Worm (Caenorhabditis elegans) whole organism, late embryonic: ENCODE data around the gene rabs-5.

Experiments used
- C08G9.2 ChIP-seq: sonication (generic microtip); optimal IDR thresholded peaks from 2 replicates; lab custom pipeline; 2016; ENCODE audit warnings: mild to moderate bottlenecking, missing genetic modification characterization, moderate library complexity, missing compliant biosample characterization
- C38D4.7 ChIP-seq: fragments of 200-800 bp; sonication (Bioruptor generic); optimal IDR thresholded peaks from 2 replicates; lab custom pipeline; 2018; ENCODE audit warnings: mild to moderate bottlenecking, missing genetic modification characterization, moderate library complexity, missing compliant biosample characterization
- K09A11.1 ChIP-seq: sonication (generic microtip); optimal IDR thresholded peaks from 2 replicates; lab custom pipeline; 2017; ENCODE audit warnings: antibody characterized with exemption, mild to moderate bottlenecking, missing genetic modification characterization, missing compliant biosample characterization; ENCODE audit not compliant: insufficient read depth
- T23F11.4 ChIP-seq: fragments of 200-800 bp; sonication (Bioruptor generic); optimal IDR thresholded peaks from 2 replicates; lab custom pipeline; 2018; ENCODE audit warnings: mild to moderate bottlenecking, missing genetic modification characterization, missing compliant biosample characterization
- ahr-1 ChIP-seq: sonication (generic microtip); optimal IDR thresholded peaks from 2 replicates; lab custom pipeline; 2016; ENCODE audit warnings: missing genetic modification characterization, missing compliant biosample characterization
- ama-1 ChIP-seq: fragments of 150-350 bp; optimal IDR thresholded peaks from 2 replicates; lab custom pipeline; 2014
- ceh-18 ChIP-seq: sonication (generic microtip); optimal IDR thresholded peaks from 2 replicates; lab custom pipeline; 2016; ENCODE audit warnings: missing genetic modification characterization, missing compliant biosample characterization
- ceh-22 ChIP-seq: sonication (generic microtip); optimal IDR thresholded peaks from 2 replicates; lab custom pipeline; 2017; ENCODE audit warnings: missing biosample characterization, missing genetic modification characterization
- ceh-30 ChIP-seq: fragments of 150-350 bp; optimal IDR thresholded peaks from 2 replicates; lab custom pipeline; 2014; ENCODE audit warnings: missing biosample characterization, missing genetic modification characterization
- ceh-31 ChIP-seq: sonication (generic microtip); optimal IDR thresholded peaks from 2 replicates; lab custom pipeline; 2016; ENCODE audit warnings: missing genetic modification characterization, missing compliant biosample characterization
- ceh-34 ChIP-seq: sonication (generic microtip); optimal IDR thresholded peaks from 2 replicates; lab custom pipeline; 2016; ENCODE audit warnings: mild to moderate bottlenecking, missing genetic modification characterization, missing compliant biosample characterization
- ceh-48 ChIP-seq: sonication (generic microtip); optimal IDR thresholded peaks from 2 replicates; lab custom pipeline; 2016; ENCODE audit warnings: missing genetic modification characterization, inconsistent platforms, missing compliant biosample characterization
- che-1 ChIP-seq: sonication (generic microtip); optimal IDR thresholded peaks from 2 replicates; lab custom pipeline; 2016; ENCODE audit warnings: mild to moderate bottlenecking, missing genetic modification characterization, missing compliant biosample characterization
- dmd-4 ChIP-seq: sonication (generic microtip); optimal IDR thresholded peaks from 2 replicates; lab custom pipeline; 2016; ENCODE audit warnings: borderline replicate concordance, missing genetic modification characterization, missing compliant biosample characterization
- dve-1 ChIP-seq: sonication (generic microtip); optimal IDR thresholded peaks from 2 replicates; lab custom pipeline; 2017; ENCODE audit warnings: antibody characterized with exemption, mild to moderate bottlenecking, missing genetic modification characterization, missing compliant biosample characterization
- elt-2 ChIP-seq: sonication (generic microtip); optimal IDR thresholded peaks from 2 replicates; lab custom pipeline; 2016; ENCODE audit warnings: missing genetic modification reagents, missing genetic modification characterization, missing compliant biosample characterization
- ets-4 ChIP-seq: sonication (generic microtip); optimal IDR thresholded peaks from 2 replicates; lab custom pipeline; 2016; ENCODE audit warnings: missing genetic modification characterization, missing compliant biosample characterization
- fax-1 ChIP-seq: sonication (generic microtip); optimal IDR thresholded peaks from 2 replicates; lab custom pipeline; 2016; ENCODE audit warnings: missing genotype, missing genetic modification characterization, missing compliant biosample characterization
- fkh-10 ChIP-seq: fragments of 150-350 bp; optimal IDR thresholded peaks from 2 replicates; lab custom pipeline; 2014; ENCODE audit warnings: missing biosample characterization, missing genetic modification reagents, missing genetic modification characterization
- fkh-6 ChIP-seq: sonication (generic microtip); optimal IDR thresholded peaks from 2 replicates; lab custom pipeline; 2016; ENCODE audit warnings: missing genetic modification characterization, missing compliant biosample characterization
- gmeb-2 ChIP-seq: sonication (generic microtip); optimal IDR thresholded peaks from 2 replicates; lab custom pipeline; 2016; ENCODE audit warnings: missing genetic modification characterization, inconsistent platforms, missing compliant biosample characterization
- hlh-13 ChIP-seq: fragments of 200-800 bp; sonication (Bioruptor generic); optimal IDR thresholded peaks from 2 replicates; lab custom pipeline; 2018; ENCODE audit warnings: mild to moderate bottlenecking, missing genetic modification characterization, missing compliant biosample characterization
- hlh-15 ChIP-seq: sonication (generic microtip); optimal IDR thresholded peaks from 2 replicates; lab custom pipeline; 2016; ENCODE audit warnings: missing genetic modification characterization, missing compliant biosample characterization
- hlh-8 ChIP-seq: sonication (generic microtip); optimal IDR thresholded peaks from 2 replicates; lab custom pipeline; 2016; ENCODE audit warnings: missing genotype, missing genetic modification characterization, missing compliant biosample characterization
- lim-6 ChIP-seq: sonication (generic microtip); optimal IDR thresholded peaks from 2 replicates; lab custom pipeline; 2016; ENCODE audit warnings: missing genetic modification characterization, missing compliant biosample characterization
- lin-11 ChIP-seq: fragments of 200-800 bp; sonication (Bioruptor generic); optimal IDR thresholded peaks from 2 replicates; lab custom pipeline; 2018; ENCODE audit warnings: mild to moderate bottlenecking, missing genetic modification characterization, missing compliant biosample characterization
- nhr-232 ChIP-seq: sonication (generic microtip); optimal IDR thresholded peaks from 2 replicates; lab custom pipeline; 2016; ENCODE audit warnings: missing genetic modification characterization, missing compliant biosample characterization
- odd-2 ChIP-seq: sonication (generic microtip); optimal IDR thresholded peaks from 2 replicates; lab custom pipeline; 2017; ENCODE audit warnings: antibody characterized with exemption, mild to moderate bottlenecking, missing genetic modification characterization, missing compliant biosample characterization
- pat-9 ChIP-seq: fragments of 200-800 bp; sonication (Bioruptor generic); optimal IDR thresholded peaks from 2 replicates; lab custom pipeline; 2018; ENCODE audit warnings: mild to moderate bottlenecking, missing genetic modification characterization, moderate library complexity, missing compliant biosample characterization
- pax-1 ChIP-seq: fragments of 150-350 bp; optimal IDR thresholded peaks from 2 replicates; lab custom pipeline; 2014; ENCODE audit warnings: missing biosample characterization, missing genetic modification characterization
- pha-2 ChIP-seq: sonication (generic microtip); optimal IDR thresholded peaks from 2 replicates; lab custom pipeline; 2017; ENCODE audit warnings: mild to moderate bottlenecking, missing genetic modification characterization, missing compliant biosample characterization
- pqm-1 ChIP-seq: sonication (generic microtip); optimal IDR thresholded peaks from 2 replicates; lab custom pipeline; 2016; ENCODE audit warnings: missing genetic modification characterization, missing compliant biosample characterization
- pros-1 ChIP-seq: fragments of 150-350 bp; optimal IDR thresholded peaks from 2 replicates; lab custom pipeline; 2014; ENCODE audit warnings: missing biosample characterization, missing genetic modification reagents, missing genetic modification characterization
- sdc-2 ChIP-seq: sonication (generic microtip); optimal IDR thresholded peaks from 2 replicates; lab custom pipeline; 2016; ENCODE audit warnings: missing genotype, missing genetic modification characterization, missing compliant biosample characterization
- sox-4 ChIP-seq: sonication (generic microtip); optimal IDR thresholded peaks from 2 replicates; lab custom pipeline; 2017; ENCODE audit warnings: mild to moderate bottlenecking, missing genetic modification characterization, inconsistent platforms, missing compliant biosample characterization
- tbx-2 ChIP-seq: sonication (generic microtip); optimal IDR thresholded peaks from 2 replicates; lab custom pipeline; 2016; ENCODE audit warnings: missing genetic modification characterization, missing compliant biosample characterization
- unc-3 ChIP-seq, 2 experiments: fragments of 200-800 bp in 1 of 2; sonication (Bioruptor generic) in 1 of 2; sonication (generic microtip) in 1 of 2; conservative IDR thresholded peaks in 1 of 2; optimal IDR thresholded peaks in 1 of 2; 2 replicates each; pipeline versions ENCODE4 v1.3.6 to Lab custom; 2016 to 2022; ENCODE audit warnings: missing compliant biosample characterization in 2 of 2, missing genetic modification characterization in 2 of 2, missing genetic modification reagents in 1 of 2
- unc-42 ChIP-seq: sonication (generic microtip); optimal IDR thresholded peaks from 2 replicates; lab custom pipeline; 2016; ENCODE audit warnings: missing genotype, missing genetic modification characterization, missing compliant biosample characterization
- unc-55 ChIP-seq: sonication (generic microtip); optimal IDR thresholded peaks from 2 replicates; lab custom pipeline; 2017; ENCODE audit warnings: missing biosample characterization, missing genetic modification reagents, missing genetic modification characterization
- zip-5 ChIP-seq: sonication (generic microtip); optimal IDR thresholded peaks from 2 replicates; lab custom pipeline; 2016; ENCODE audit warnings: missing genetic modification characterization, missing compliant biosample characterization

Gene rabs-5

DNA sequence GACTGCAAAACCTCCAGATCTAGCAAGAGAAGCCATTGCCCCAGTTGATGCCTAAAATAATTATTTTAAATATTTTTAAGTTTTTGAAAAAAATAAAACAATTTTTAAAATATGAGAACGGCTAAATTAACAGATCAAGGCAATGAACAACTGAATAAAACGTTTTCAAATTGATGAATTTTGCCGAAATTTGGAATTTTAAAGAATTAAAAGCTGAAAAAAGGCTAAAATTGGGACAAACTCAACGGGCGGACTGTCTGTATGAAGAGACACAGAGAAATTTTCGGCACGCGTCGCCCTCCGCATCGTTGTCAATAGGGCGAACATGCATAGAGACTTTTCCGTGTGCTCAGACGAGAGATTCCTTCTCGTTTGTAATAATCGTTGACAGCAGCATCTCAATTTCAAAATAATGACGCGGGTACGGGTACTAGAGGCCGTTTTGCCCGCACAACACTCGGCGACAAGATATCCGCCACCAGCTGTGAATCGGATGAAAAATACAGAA, 28.7 kb upstream of the rabs-5 start, which contains the start of the genes isp-1 and islo-1 (continued):
- TF ChIP-seq ceh-48 (tag; lab: Kevin White, UChicago) (no peak), ahr-1 (tag; lab: Kevin White, UChicago) (no peak), K09A11.1 (tag; lab: Kevin White, UChicago) (no peak), odd-2 (no peak), ceh-31 (tag; lab: Kevin White, UChicago) (peak; percentile 55), fkh-6 (no peak), dmd-4 (tag; lab: Kevin White, UChicago) (no peak), che-1 (tag; lab: Kevin White, UChicago) (no peak), unc-55 (GFP tag; lab: Kevin White, UChicago) (peak; percentile 17), sdc-2 (tag; lab: Kevin White, UChicago) (no peak), dve-1 (tag; lab: Kevin White, UChicago) (no peak), ceh-34 (tag; lab: Kevin White, UChicago) (peak; percentile 34)
- TF ChIP-seq, all 69 proteins: peak for 11

DNA sequence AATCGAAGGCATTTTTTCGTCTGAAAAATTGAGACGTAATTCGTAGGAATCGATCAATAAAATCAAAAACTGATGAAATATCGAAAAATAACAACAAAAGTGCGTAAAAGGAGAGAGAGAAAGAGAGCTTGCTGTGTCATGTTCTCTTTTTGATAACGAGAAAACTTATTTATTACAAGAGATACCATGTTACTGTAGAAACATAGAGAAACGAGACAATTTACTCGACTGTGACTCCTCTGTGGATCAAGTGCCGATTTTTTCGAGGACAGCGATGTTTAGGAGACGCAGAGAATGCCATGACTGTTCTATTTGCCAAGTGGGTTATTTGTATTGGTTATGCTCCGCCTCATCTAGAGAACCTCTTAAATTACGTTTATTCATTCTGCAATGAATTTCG, 26.1 kb upstream of the rabs-5 start, which contains the start of gene sph-1:
Gene sph-1, minus strand, starts transcription at position 23 of the 400 bp plus-strand sequence.
- TF ChIP-seq pha-2 (tag; lab: Kevin White, UChicago) (no peak), gmeb-2 (tag; lab: Kevin White, UChicago) (no peak), pros-1 (tag; lab: Kevin White, UChicago) (no peak), lin-11 (no peak), ets-4 (tag; lab: Kevin White, UChicago) (no peak), pqm-1 (tag; lab: Kevin White, UChicago) (no peak), zip-5 (tag; lab: Kevin White, UChicago) (no peak), ceh-18 (tag; lab: Kevin White, UChicago) (no peak), dmd-4 (tag; lab: Kevin White, UChicago) (no peak), unc-42 (tag; lab: Kevin White, UChicago) (no peak), sox-4 (no peak), elt-2 (tag; lab: Kevin White, UChicago) (peak; percentile 58), fax-1 (no peak), nhr-232 (tag; lab: Kevin White, UChicago) (no peak), pax-1 (tag; lab: Kevin White, UChicago) (peak; percentile 74), pat-9 (no peak), lim-6 (no peak), dve-1 (tag; lab: Kevin White, UChicago) (peak; percentile 31), unc-3 (GFP tag; conservative IDR thresholded peaks at IDR 0.05; lab: Robert Waterston, UW) (no peak), unc-3 (tag; optimal IDR thresholded peaks at IDR 0.05; lab: Kevin White, UChicago) (no peak), hlh-13 (no peak)

DNA sequence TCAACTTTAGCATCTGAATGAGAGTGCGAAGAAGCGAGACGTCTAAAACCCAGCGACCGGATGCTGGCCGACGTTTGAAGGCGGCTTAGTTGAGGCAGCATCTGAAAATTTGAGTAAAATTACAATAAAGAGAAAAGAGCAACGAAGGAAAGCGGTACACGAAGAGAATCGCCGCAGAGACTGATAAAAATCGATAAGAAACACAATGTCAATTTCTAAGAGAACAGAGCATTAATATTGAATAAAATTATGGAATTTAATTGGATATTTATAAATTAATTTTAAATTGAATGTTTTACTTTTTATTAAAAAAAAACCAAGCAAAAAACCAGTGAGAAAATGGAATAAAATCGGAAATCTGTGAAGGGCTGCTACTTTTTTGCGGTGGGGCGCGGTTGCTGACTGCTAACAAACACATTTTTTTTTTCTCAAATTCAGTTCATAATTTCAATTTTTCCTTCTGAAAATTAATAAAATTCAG, 22.8 kb upstream of the rabs-5 start, which contains the start of the genes ndub-11 and moc-3:
Gene ndub-11, minus strand, starts transcription at position 101 of the 481 bp plus-strand sequence.
Gene moc-3, plus strand, starts transcription at position 431 of the 481 bp plus-strand sequence.
- no peak for TF ChIP-seq T23F11.4 (GFP tag; lab: Kevin White, UChicago)
- TF ChIP-seq ama-1 = no peak
- TF ChIP-seq unc-55 (GFP tag; lab: Kevin White, UChicago) = no peak
- TF ChIP-seq hlh-8 (tag; lab: Kevin White, UChicago) = no peak
- no peak for TF ChIP-seq tbx-2 (tag; lab: Kevin White, UChicago)
- no peak for TF ChIP-seq odd-2
- TF ChIP-seq pros-1 (tag; lab: Kevin White, UChicago) = no peak
- TF ChIP-seq fkh-10 = no peak
- no peak for TF ChIP-seq dve-1 (tag; lab: Kevin White, UChicago)
- no peak for TF ChIP-seq dmd-4 (tag; lab: Kevin White, UChicago)
- no peak for TF ChIP-seq C38D4.7
- TF ChIP-seq hlh-15 (tag; lab: Kevin White, UChicago) = no peak
- no peak for TF ChIP-seq K09A11.1 (tag; lab: Kevin White, UChicago)
- no peak for TF ChIP-seq ceh-22 (tag; lab: Kevin White, UChicago)
- TF ChIP-seq C08G9.2 (tag; lab: Kevin White, UChicago) = no peak
- no peak for TF ChIP-seq ets-4 (tag; lab: Kevin White, UChicago)
- no peak for TF ChIP-seq pqm-1 (tag; lab: Kevin White, UChicago)
- no peak for TF ChIP-seq ceh-30 (tag; lab: Kevin White, UChicago)
